Worm (Caenorhabditis elegans) whole organism, late embryonic: Measurements from ENCODE around the gene srj-25.

ENCODE experiments used
- C38D4.7 ChIP-seq: fragments of 200-800 bp; sonication (Bioruptor generic); optimal IDR thresholded peaks from 2 replicates; lab custom pipeline; 2018; ENCODE audit warnings: mild to moderate bottlenecking, missing genetic modification characterization, moderate library complexity, missing compliant biosample characterization
- F13H6.1 ChIP-seq: sonication (generic microtip); optimal IDR thresholded peaks from 2 replicates; lab custom pipeline; 2016; ENCODE audit warnings: missing genetic modification characterization, missing compliant biosample characterization
- K09A11.1 ChIP-seq: sonication (generic microtip); optimal IDR thresholded peaks from 2 replicates; lab custom pipeline; 2017; ENCODE audit warnings: antibody characterized with exemption, mild to moderate bottlenecking, missing genetic modification characterization, missing compliant biosample characterization; ENCODE audit not compliant: insufficient read depth
- ama-1 ChIP-seq: fragments of 150-350 bp; optimal IDR thresholded peaks from 2 replicates; lab custom pipeline; 2014
- ceh-24 ChIP-seq: sonication (generic microtip); optimal IDR thresholded peaks from 2 replicates; lab custom pipeline; 2016; ENCODE audit warnings: mild to moderate bottlenecking, missing genetic modification characterization, missing compliant biosample characterization
- ceh-30 ChIP-seq: fragments of 150-350 bp; optimal IDR thresholded peaks from 2 replicates; lab custom pipeline; 2014; ENCODE audit warnings: missing biosample characterization, missing genetic modification characterization
- ceh-31 ChIP-seq: sonication (generic microtip); optimal IDR thresholded peaks from 2 replicates; lab custom pipeline; 2016; ENCODE audit warnings: missing genetic modification characterization, missing compliant biosample characterization
- ceh-34 ChIP-seq: sonication (generic microtip); optimal IDR thresholded peaks from 2 replicates; lab custom pipeline; 2016; ENCODE audit warnings: mild to moderate bottlenecking, missing genetic modification characterization, missing compliant biosample characterization
- ceh-48 ChIP-seq: sonication (generic microtip); optimal IDR thresholded peaks from 2 replicates; lab custom pipeline; 2016; ENCODE audit warnings: missing genetic modification characterization, inconsistent platforms, missing compliant biosample characterization
- ceh-9 ChIP-seq: sonication (generic microtip); optimal IDR thresholded peaks from 2 replicates; lab custom pipeline; 2016; ENCODE audit warnings: mild to moderate bottlenecking, missing genetic modification characterization, inconsistent platforms, missing compliant biosample characterization
- dve-1 ChIP-seq: sonication (generic microtip); optimal IDR thresholded peaks from 2 replicates; lab custom pipeline; 2017; ENCODE audit warnings: antibody characterized with exemption, mild to moderate bottlenecking, missing genetic modification characterization, missing compliant biosample characterization
- elt-4 ChIP-seq: sonication (generic microtip); optimal IDR thresholded peaks from 2 replicates; lab custom pipeline; 2016; ENCODE audit warnings: missing genetic modification characterization, missing compliant biosample characterization
- ets-4 ChIP-seq: sonication (generic microtip); optimal IDR thresholded peaks from 2 replicates; lab custom pipeline; 2016; ENCODE audit warnings: missing genetic modification characterization, missing compliant biosample characterization
- fax-1 ChIP-seq: sonication (generic microtip); optimal IDR thresholded peaks from 2 replicates; lab custom pipeline; 2016; ENCODE audit warnings: missing genotype, missing genetic modification characterization, missing compliant biosample characterization
- fkh-10 ChIP-seq: fragments of 150-350 bp; optimal IDR thresholded peaks from 2 replicates; lab custom pipeline; 2014; ENCODE audit warnings: missing biosample characterization, missing genetic modification reagents, missing genetic modification characterization
- gmeb-2 ChIP-seq: sonication (generic microtip); optimal IDR thresholded peaks from 2 replicates; lab custom pipeline; 2016; ENCODE audit warnings: missing genetic modification characterization, inconsistent platforms, missing compliant biosample characterization
- hlh-13 ChIP-seq: fragments of 200-800 bp; sonication (Bioruptor generic); optimal IDR thresholded peaks from 2 replicates; lab custom pipeline; 2018; ENCODE audit warnings: mild to moderate bottlenecking, missing genetic modification characterization, missing compliant biosample characterization
- hlh-30 ChIP-seq: sonication (generic microtip); optimal IDR thresholded peaks from 2 replicates; lab custom pipeline; 2017; ENCODE audit warnings: antibody characterized with exemption, missing genetic modification characterization, missing compliant biosample characterization; ENCODE audit not compliant: insufficient read depth
- lim-6 ChIP-seq: sonication (generic microtip); optimal IDR thresholded peaks from 2 replicates; lab custom pipeline; 2016; ENCODE audit warnings: missing genetic modification characterization, missing compliant biosample characterization
- lin-11 ChIP-seq: fragments of 200-800 bp; sonication (Bioruptor generic); optimal IDR thresholded peaks from 2 replicates; lab custom pipeline; 2018; ENCODE audit warnings: mild to moderate bottlenecking, missing genetic modification characterization, missing compliant biosample characterization
- madf-2 ChIP-seq: sonication (generic microtip); optimal IDR thresholded peaks from 2 replicates; lab custom pipeline; 2017; ENCODE audit warnings: missing genetic modification characterization, missing compliant biosample characterization
- nfya-1 ChIP-seq: sonication (generic microtip); optimal IDR thresholded peaks from 2 replicates; lab custom pipeline; 2017; ENCODE audit warnings: missing genetic modification characterization, mild to moderate bottlenecking, missing compliant biosample characterization, antibody characterized with exemption, moderate library complexity
- nhr-11 ChIP-seq: fragments of 150-350 bp; optimal IDR thresholded peaks from 2 replicates; lab custom pipeline; 2014; ENCODE audit warnings: missing biosample characterization, missing genetic modification characterization
- nhr-232 ChIP-seq: sonication (generic microtip); optimal IDR thresholded peaks from 2 replicates; lab custom pipeline; 2016; ENCODE audit warnings: missing genetic modification characterization, missing compliant biosample characterization
- npax-4 ChIP-seq: sonication (generic microtip); optimal IDR thresholded peaks from 2 replicates; lab custom pipeline; 2016; ENCODE audit warnings: missing genetic modification characterization, missing compliant biosample characterization
- pag-3 ChIP-seq: sonication (generic microtip); optimal IDR thresholded peaks from 2 replicates; lab custom pipeline; 2016; ENCODE audit warnings: missing compliant biosample characterization, missing genetic modification characterization, borderline replicate concordance
- pax-1 ChIP-seq: fragments of 150-350 bp; optimal IDR thresholded peaks from 2 replicates; lab custom pipeline; 2014; ENCODE audit warnings: missing biosample characterization, missing genetic modification characterization
- pha-2 ChIP-seq: sonication (generic microtip); optimal IDR thresholded peaks from 2 replicates; lab custom pipeline; 2017; ENCODE audit warnings: mild to moderate bottlenecking, missing genetic modification characterization, missing compliant biosample characterization
- pha-4 ChIP-seq: fragments of 150-350 bp; optimal IDR thresholded peaks from 2 replicates; lab custom pipeline; 2018; ENCODE audit warnings: missing biosample characterization, missing genetic modification reagents, missing genetic modification characterization
- pqm-1 ChIP-seq: sonication (generic microtip); optimal IDR thresholded peaks from 2 replicates; lab custom pipeline; 2016; ENCODE audit warnings: missing genetic modification characterization, missing compliant biosample characterization
- ref-2 ChIP-seq: sonication (generic microtip); optimal IDR thresholded peaks from 2 replicates; lab custom pipeline; 2016; ENCODE audit warnings: missing genetic modification characterization, missing compliant biosample characterization
- sdc-2 ChIP-seq: sonication (generic microtip); optimal IDR thresholded peaks from 2 replicates; lab custom pipeline; 2016; ENCODE audit warnings: missing genotype, missing genetic modification characterization, missing compliant biosample characterization
- syd-9 ChIP-seq: sonication (generic microtip); optimal IDR thresholded peaks from 2 replicates; lab custom pipeline; 2016; ENCODE audit warnings: mild to moderate bottlenecking, missing genetic modification characterization, moderate library complexity, missing compliant biosample characterization
- tbx-2 ChIP-seq: sonication (generic microtip); optimal IDR thresholded peaks from 2 replicates; lab custom pipeline; 2016; ENCODE audit warnings: missing genetic modification characterization, missing compliant biosample characterization
- tbx-7 ChIP-seq: sonication (generic microtip); optimal IDR thresholded peaks from 2 replicates; lab custom pipeline; 2016; ENCODE audit warnings: missing genotype, missing genetic modification characterization, missing compliant biosample characterization
- unc-55 ChIP-seq: sonication (generic microtip); optimal IDR thresholded peaks from 2 replicates; lab custom pipeline; 2017; ENCODE audit warnings: missing biosample characterization, missing genetic modification reagents, missing genetic modification characterization

srj-25 gene

DNA sequence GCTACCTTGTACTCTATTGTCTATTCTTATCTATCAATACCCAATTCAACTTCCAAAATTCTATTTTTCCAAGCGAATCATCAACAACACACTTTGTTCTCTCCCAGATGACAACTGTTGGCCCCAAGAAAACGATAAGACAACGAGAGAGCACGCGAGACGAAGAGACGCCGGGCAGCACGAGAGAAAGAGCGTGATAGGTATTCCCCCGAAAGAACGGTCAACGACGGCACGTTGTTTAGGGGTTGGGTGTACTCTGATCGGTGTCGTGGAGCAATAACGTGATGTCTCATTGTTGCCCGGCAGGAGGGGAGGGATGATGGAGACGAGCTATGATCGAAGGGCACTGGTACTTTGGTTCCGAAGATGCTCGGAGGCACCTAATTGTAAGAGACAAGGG is 4.7 kb downstream of the srj-25 start (continued):
- TF ChIP-seq ceh-9 (no peak), hlh-30 (peak; percentile 91), C38D4.7 (GFP tag; lab: Kevin White, UChicago) (no peak), pag-3 (tag; lab: Kevin White, UChicago) (no peak), ets-4 (tag; lab: Kevin White, UChicago) (peak; percentile 32), gmeb-2 (tag; lab: Kevin White, UChicago) (no peak), pha-2 (tag; lab: Kevin White, UChicago) (no peak), ceh-34 (tag; lab: Kevin White, UChicago) (peak; percentile 22), pha-4 (no peak), tbx-2 (tag; lab: Kevin White, UChicago) (peak; percentile 66), nfya-1 (tag; lab: Kevin White, UChicago) (peak; percentile 78), F13H6.1 (tag; lab: Kevin White, UChicago) (peak; percentile 49), syd-9 (peak; percentile 17), sdc-2 (tag; lab: Kevin White, UChicago) (no peak), ama-1 (lab: Kevin White, UChicago) (no peak), ceh-24 (tag; lab: Kevin White, UChicago) (no peak), ceh-31 (tag; lab: Kevin White, UChicago) (no peak), nhr-232 (tag; lab: Kevin White, UChicago) (no peak), pqm-1 (tag; lab: Kevin White, UChicago) (peak; percentile 83), dve-1 (peak; percentile 5), elt-4 (tag; lab: Kevin White, UChicago) (no peak), ref-2 (tag; lab: Kevin White, UChicago) (no peak), npax-4 (tag; lab: Kevin White, UChicago) (no peak), nhr-11 (no peak), K09A11.1 (no peak), tbx-7 (tag; lab: Kevin White, UChicago) (no peak), hlh-13 (GFP tag; lab: Kevin White, UChicago) (no peak), ceh-30 (tag; lab: Kevin White, UChicago) (no peak), unc-55 (peak; percentile 95), fax-1 (tag; lab: Kevin White, UChicago) (no peak), lim-6 (no peak), fkh-10 (GFP tag; lab: Kevin White, UChicago) (no peak), pax-1 (tag; lab: Kevin White, UChicago) (no peak)

- TF ChIP-seq ceh-48 (tag; lab: Kevin White, UChicago) (no peak), hlh-13 (GFP tag; lab: Kevin White, UChicago) (no peak), hlh-30 (peak; percentile 7), unc-55 (no peak), pha-4 (no peak), madf-2 (tag; lab: Kevin White, UChicago) (no peak)
Observed at ce11 chrV:730216-730615, 5.9 kb downstream of the srj-25 start.

ce11 chrV:728822-729493 is 7.1 kb downstream of the srj-25 start:
- TF ChIP-seq lin-11 (tag; lab: Kevin White, UChicago) (no peak), hlh-30 (peak; percentile 6), syd-9 (no peak)
